Worm (Caenorhabditis elegans): ENCODE data around the gene mes-6.

DNA sequence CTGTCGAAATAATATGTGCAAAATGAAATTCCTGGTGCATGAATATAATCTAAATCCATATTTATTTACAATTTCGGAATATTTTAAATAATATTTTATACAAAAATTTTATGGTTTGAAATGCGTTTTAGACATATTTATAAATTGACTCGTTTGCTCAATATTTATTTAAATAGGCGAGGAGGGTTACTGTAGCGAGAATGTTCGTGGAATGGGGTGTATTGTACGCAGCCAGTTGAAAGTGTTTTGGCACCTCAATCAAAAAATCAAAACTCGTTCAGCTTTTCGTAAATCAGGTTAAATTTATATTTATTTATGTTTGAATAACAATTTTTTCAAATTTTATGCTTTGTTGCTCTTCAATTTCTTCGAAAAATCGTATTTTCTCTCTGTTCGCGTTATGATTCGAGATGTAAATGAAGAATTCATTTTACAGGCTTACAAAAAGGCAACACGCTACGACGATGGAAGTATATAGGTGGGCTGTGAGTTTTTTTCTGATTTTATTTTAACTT is 27.6 kb downstream of the mes-6 start, which contains the start of gene hyl-1:
- TF ChIP-seq elt-1 (tag; optimal IDR thresholded peaks at IDR 0.05) = no peak
- no peak for TF ChIP-seq nhr-11 (tag; optimal IDR thresholded peaks at IDR 0.05)
- no peak for TF ChIP-seq nhr-23 (tag; optimal IDR thresholded peaks at IDR 0.05)
- TF ChIP-seq ceh-28 (tag; optimal IDR thresholded peaks at IDR 0.05) = no peak
- no peak for TF ChIP-seq elt-2 (tag; optimal IDR thresholded peaks at IDR 0.05)
- TF ChIP-seq nfya-1 (tag; optimal IDR thresholded peaks at IDR 0.05; ENCODE audit: insufficient read depth) = no peak
- no peak for TF ChIP-seq nhr-76 (tag; optimal IDR thresholded peaks at IDR 0.05)
- no peak for TF ChIP-seq egl-27 (tag; optimal IDR thresholded peaks at IDR 0.05)

Data from whole organism, L3 larva.